Worm (Caenorhabditis elegans): ENCODE data around the gene F58E6.4.

The F58E6.4 gene

ce11 chrV:9744934-9745333, 5.3 kb downstream of the F58E6.4 start, which contains the start of gene F58E6.13:
Gene F58E6.13, plus strand, starts transcription at chrV:9745234.
- TF ChIP-seq unc-39 (tag; optimal IDR thresholded peaks at IDR 0.05) (no peak), blmp-1 (tag; optimal IDR thresholded peaks at IDR 0.05) (no peak), mab-5 (tag; optimal IDR thresholded peaks at IDR 0.05) (no peak), ces-1 (GFP tag; optimal IDR thresholded peaks at IDR 0.05) (no peak), ham-2 (GFP tag; optimal IDR thresholded peaks at IDR 0.05) (no peak), lin-32 (GFP tag; optimal IDR thresholded peaks at IDR 0.05) (no peak)

ce11 chrV:9740858-9741257, 9.3 kb downstream of the F58E6.4 start, which contains the start of gene sta-2:
Gene sta-2, plus strand, starts transcription at chrV:9741206.
- TF ChIP-seq ceh-39 (tag; optimal IDR thresholded peaks at IDR 0.05) (no peak), cnd-1 (tag; optimal IDR thresholded peaks at IDR 0.05) (no peak), ceh-43 (GFP tag; optimal IDR thresholded peaks at IDR 0.05) (no peak), ztf-11 (tag; optimal IDR thresholded peaks at IDR 0.05) (no peak), ham-2 (GFP tag; optimal IDR thresholded peaks at IDR 0.05) (no peak), hlh-1 (tag; optimal IDR thresholded peaks at IDR 0.05) (no peak), lin-32 (GFP tag; optimal IDR thresholded peaks at IDR 0.05) (no peak), pha-4 (tag; optimal IDR thresholded peaks at IDR 0.05) (no peak), M03D4.4 (tag; optimal IDR thresholded peaks at IDR 0.05) (no peak), drap-1 (GFP tag; optimal IDR thresholded peaks at IDR 0.05) (no peak), sem-2 (GFP tag; optimal IDR thresholded peaks at IDR 0.05) (no peak), blmp-1 (tag; optimal IDR thresholded peaks at IDR 0.05) (no peak), tbx-8 (GFP tag; optimal IDR thresholded peaks at IDR 0.05) (no peak), elt-1 (tag; optimal IDR thresholded peaks at IDR 0.05; ENCODE audit: borderline replicate concordance, insufficient read depth) (no peak), mep-1 (tag; optimal IDR thresholded peaks at IDR 0.05) (no peak), nhr-2 (tag; optimal IDR thresholded peaks at IDR 0.05) (no peak)

ce11 chrV:9739402-9739801, 10.8 kb downstream of the F58E6.4 start, which contains the start of gene marc-1:
Gene marc-1, plus strand, starts transcription at chrV:9739702.
- no peak for TF ChIP-seq tbx-8 (GFP tag; optimal IDR thresholded peaks at IDR 0.05)

ce11 chrV:9738077-9738705, 12.0 kb downstream of the F58E6.4 start:
- TF ChIP-seq cnd-1 (tag; optimal IDR thresholded peaks at IDR 0.05) (no peak), elt-1 (tag; optimal IDR thresholded peaks at IDR 0.05; ENCODE audit: borderline replicate concordance, insufficient read depth) (no peak), ceh-43 (GFP tag; optimal IDR thresholded peaks at IDR 0.05) (no peak), snpc-4 (tag; optimal IDR thresholded peaks at IDR 0.05) (no peak), ceh-83 (GFP tag; optimal IDR thresholded peaks at IDR 0.05) (no peak), ces-1 (GFP tag; optimal IDR thresholded peaks at IDR 0.05) (no peak), nhr-12 (tag; optimal IDR thresholded peaks at IDR 0.05) (no peak), bed-3 (GFP tag; optimal IDR thresholded peaks at IDR 0.05) (no peak), nhr-2 (tag; optimal IDR thresholded peaks at IDR 0.05) (no peak), nhr-237 (tag; optimal IDR thresholded peaks at IDR 0.05) (no peak), pha-4 (tag; optimal IDR thresholded peaks at IDR 0.05) (no peak), M03D4.4 (tag; optimal IDR thresholded peaks at IDR 0.05) (no peak), flh-1 (GFP tag; optimal IDR thresholded peaks at IDR 0.05) (no peak), lsy-2 (tag; optimal IDR thresholded peaks at IDR 0.05) (no peak), unc-39 (tag; optimal IDR thresholded peaks at IDR 0.05) (no peak), sptf-1 (tag; optimal IDR thresholded peaks at IDR 0.05) (no peak)

- TF ChIP-seq zip-8 (tag; optimal IDR thresholded peaks at IDR 0.05) (no peak), ztf-11 (tag; optimal IDR thresholded peaks at IDR 0.05) (no peak), lsy-2 (tag; optimal IDR thresholded peaks at IDR 0.05) (no peak)
Measured at ce11 chrV:9737287-9737686, 12.9 kb downstream of the F58E6.4 start, which contains the start of gene aqp-4. Gene aqp-4, plus strand, starts transcription at chrV:9737556.

ce11 chrV:9733920-9734454, 16.2 kb downstream of the F58E6.4 start, which contains the start of gene cal-7:
Gene cal-7, plus strand, starts transcription at chrV:9734103.
- TF ChIP-seq cnd-1 (tag; optimal IDR thresholded peaks at IDR 0.05), result no peak
- TF ChIP-seq unc-62 (GFP tag; optimal IDR thresholded peaks at IDR 0.05), result no peak
- no peak for TF ChIP-seq mab-5 (tag; optimal IDR thresholded peaks at IDR 0.05)
- TF ChIP-seq pha-4 (tag; optimal IDR thresholded peaks at IDR 0.05), result no peak
- no peak for TF ChIP-seq zip-8 (tag; optimal IDR thresholded peaks at IDR 0.05)
- TF ChIP-seq blmp-1 (tag; optimal IDR thresholded peaks at IDR 0.05), result no peak
- no peak for TF ChIP-seq ceh-43 (GFP tag; optimal IDR thresholded peaks at IDR 0.05)
- no peak for TF ChIP-seq elt-3 (tag; optimal IDR thresholded peaks at IDR 0.05)
- TF ChIP-seq nhr-2 (tag; optimal IDR thresholded peaks at IDR 0.05), result no peak
- no peak for TF ChIP-seq ham-2 (GFP tag; optimal IDR thresholded peaks at IDR 0.05)
- no peak for TF ChIP-seq bed-3 (GFP tag; optimal IDR thresholded peaks at IDR 0.05)
- no peak for TF ChIP-seq hlh-1 (tag; optimal IDR thresholded peaks at IDR 0.05)
